Worm (Caenorhabditis elegans) whole organism, young adult: Measurements from ENCODE around the gene srz-32.

Experiments
- B0035.1 ChIP-seq: sonication (generic microtip); optimal IDR thresholded peaks from 2 replicates; lab custom pipeline; 2016; ENCODE audit warnings: missing genetic modification characterization, mild to moderate bottlenecking, missing compliant biosample characterization, missing genotype, missing genetic modification reagents
- F33H1.4 ChIP-seq: fragments of 200-800 bp; sonication (Bioruptor generic); IDR thresholded peaks from 2 replicates; pipeline ENCODE4 v1.3.6; 2022; ENCODE audit warnings: missing genetic modification reagents, missing genetic modification characterization, missing compliant biosample characterization
- dpl-1 ChIP-seq: fragments of 150-350 bp; optimal IDR thresholded peaks from 2 replicates; lab custom pipeline; 2014; ENCODE audit warnings: missing biosample characterization, missing genetic modification reagents, missing genetic modification characterization
- hrde-1 ChIP-seq: sonication (generic microtip); optimal IDR thresholded peaks from 2 replicates; lab custom pipeline; 2016; ENCODE audit warnings: missing genetic modification characterization, mild to moderate bottlenecking, missing compliant biosample characterization, moderate library complexity, missing genotype, missing genetic modification reagents, borderline replicate concordance
- snpc-4 ChIP-seq, 5 experiments: fragments of 150-350 bp in 1 of 5; sonication (generic microtip) in 4 of 5; optimal IDR thresholded peaks; 2 replicates each; lab custom pipeline; 2014 to 2018; ENCODE audit warnings: missing genetic modification characterization in 5 of 5, missing biosample characterization in 3 of 5, antibody characterized with exemption in 2 of 5, mild to moderate bottlenecking in 2 of 5, missing compliant biosample characterization in 2 of 5, missing genotype in 2 of 5, moderate library complexity in 2 of 5, missing genetic modification reagents in 1 of 5
- unc-62 ChIP-seq: fragments of 150-350 bp; optimal IDR thresholded peaks from 2 replicates; lab custom pipeline; 2014; ENCODE audit warnings: missing biosample characterization, missing genetic modification reagents, missing genetic modification characterization
- zim-3 ChIP-seq: sonication (generic microtip); optimal IDR thresholded peaks from 2 replicates; lab custom pipeline; 2017; ENCODE audit warnings: mild to moderate bottlenecking, missing genetic modification characterization, moderate library complexity, missing compliant biosample characterization

ce11 chrIV:3481760-3482159 lies 45.6 kb downstream of the srz-32 start, which contains the start of gene srz-37:
- TF ChIP-seq dpl-1 (no peak), unc-62 (GFP tag; lab: Kevin White, UChicago) (no peak), B0035.1 (tag; lab: Kevin White, UChicago) (no peak), snpc-4 (GFP tag; optimal IDR thresholded peaks at IDR 0.05; lab: Kevin White, UChicago) (no peak), snpc-4 (tag; optimal IDR thresholded peaks at IDR 0.05; lab: Kevin White, UChicago) (no peak), hrde-1 (tag; lab: Kevin White, UChicago) (no peak), zim-3 (tag; lab: Kevin White, UChicago) (no peak), F33H1.4 (GFP tag; lab: Robert Waterston, UW) (no peak)
